Fruit fly (Drosophila melanogaster) whole organism, adult: Measurements from ENCODE around the gene muc.
A peak's percentile ranks its signal among the peaks of the same experiment; 100 is the strongest.

ENCODE experiments used
- CG11617 ChIP-seq: fragments of 200-800 bp; sonication (Bioruptor generic); optimal IDR thresholded peaks from 2 replicates; lab custom pipeline; 2017; ENCODE audit warnings: mild to moderate bottlenecking, missing biosample characterization, missing genetic modification reagents, missing genetic modification characterization
- CG12768 ChIP-seq: fragments of 200-800 bp; sonication (Bioruptor generic); optimal IDR thresholded peaks from 2 replicates; lab custom pipeline; 2017; ENCODE audit warnings: missing biosample characterization, missing genetic modification characterization, mild to moderate bottlenecking, moderate library complexity, missing genetic modification reagents
- CG14711 ChIP-seq: fragments of 200-800 bp; sonication (Bioruptor generic); optimal IDR thresholded peaks from 2 replicates; lab custom pipeline; 2018; ENCODE audit warnings: missing biosample characterization, mild to moderate bottlenecking, missing genetic modification characterization, moderate library complexity
- CG1620 ChIP-seq: fragments of 200-800 bp; sonication (Bioruptor generic); optimal IDR thresholded peaks from 2 replicates; lab custom pipeline; 2016; ENCODE audit warnings: missing biosample characterization, missing genetic modification characterization
- CG33017 ChIP-seq: fragments of 200-800 bp; sonication (Bioruptor generic); optimal IDR thresholded peaks from 2 replicates; lab custom pipeline; 2018; ENCODE audit warnings: missing biosample characterization, mild to moderate bottlenecking, missing genetic modification characterization, moderate library complexity
- CG5204 ChIP-seq: fragments of 200-800 bp; sonication (Bioruptor generic); optimal IDR thresholded peaks from 2 replicates; lab custom pipeline; 2016; ENCODE audit warnings: missing biosample characterization, missing genetic modification characterization
- CG7045 ChIP-seq: fragments of 200-800 bp; sonication (Bioruptor generic); optimal IDR thresholded peaks from 2 replicates; lab custom pipeline; 2017; ENCODE audit warnings: missing biosample characterization, mild to moderate bottlenecking, missing genetic modification characterization
- CG7101 ChIP-seq: fragments of 200-800 bp; sonication (Bioruptor generic); optimal IDR thresholded peaks from 2 replicates; lab custom pipeline; 2018; ENCODE audit warnings: missing biosample characterization, mild to moderate bottlenecking, missing genetic modification characterization, moderate library complexity
- Clk ChIP-seq: fragments of 200-800 bp; sonication (Bioruptor generic); optimal IDR thresholded peaks from 2 replicates; lab custom pipeline; 2017; ENCODE audit warnings: missing biosample characterization, missing genetic modification characterization
- Crg-1 ChIP-seq: fragments of 200-800 bp; sonication (Bioruptor generic); optimal IDR thresholded peaks from 2 replicates; lab custom pipeline; 2016; ENCODE audit warnings: missing biosample characterization, missing genetic modification characterization
- Hr96 ChIP-seq: fragments of 200-800 bp; sonication (Bioruptor generic); optimal IDR thresholded peaks from 2 replicates; lab custom pipeline; 2016; ENCODE audit warnings: missing biosample characterization, missing genetic modification characterization
- Mnt ChIP-seq: fragments of 200-800 bp; sonication (Bioruptor generic); optimal IDR thresholded peaks from 2 replicates; lab custom pipeline; 2016; ENCODE audit warnings: missing biosample characterization, mild to moderate bottlenecking, missing genetic modification characterization
- bab1 ChIP-seq: fragments of 200-800 bp; sonication (Bioruptor generic); optimal IDR thresholded peaks from 3 replicates; lab custom pipeline; 2019; ENCODE audit warnings: missing biosample characterization, mild to moderate bottlenecking, missing genetic modification characterization, moderate library complexity
- cic ChIP-seq: fragments of 200-800 bp; sonication (Bioruptor generic); optimal IDR thresholded peaks from 2 replicates; lab custom pipeline; 2017; ENCODE audit warnings: missing biosample characterization, mild to moderate bottlenecking, missing genetic modification characterization, moderate library complexity
- cnc ChIP-seq, 2 experiments: fragments of >200 bp; optimal IDR thresholded peaks; 2 replicates each; lab custom pipeline; 2017
- kay ChIP-seq: fragments of 200-800 bp; sonication (Bioruptor generic); peaks from one replicate; lab custom pipeline; 2016; ENCODE audit warnings: missing biosample characterization, missing genetic modification characterization, borderline replicate concordance
- ovo ChIP-seq: fragments of 200-800 bp; sonication (Bioruptor generic); optimal IDR thresholded peaks from 2 replicates; lab custom pipeline; 2016; ENCODE audit warnings: missing biosample characterization, missing genetic modification characterization
- pad ChIP-seq: fragments of 200-800 bp; sonication (Bioruptor generic); optimal IDR thresholded peaks from 3 replicates; lab custom pipeline; 2017; ENCODE audit warnings: missing biosample characterization, missing genetic modification characterization, mild to moderate bottlenecking, moderate library complexity, missing genetic modification reagents
- tj ChIP-seq: fragments of 200-800 bp; sonication (Bioruptor generic); optimal IDR thresholded peaks from 3 replicates; lab custom pipeline; 2017; ENCODE audit warnings: missing biosample characterization, mild to moderate bottlenecking, missing genetic modification characterization, moderate library complexity
- toe ChIP-seq: fragments of 200-800 bp; sonication (Bioruptor generic); optimal IDR thresholded peaks from 2 replicates; lab custom pipeline; 2016; ENCODE audit warnings: missing biosample characterization, missing genetic modification characterization

Gene muc

DNA sequence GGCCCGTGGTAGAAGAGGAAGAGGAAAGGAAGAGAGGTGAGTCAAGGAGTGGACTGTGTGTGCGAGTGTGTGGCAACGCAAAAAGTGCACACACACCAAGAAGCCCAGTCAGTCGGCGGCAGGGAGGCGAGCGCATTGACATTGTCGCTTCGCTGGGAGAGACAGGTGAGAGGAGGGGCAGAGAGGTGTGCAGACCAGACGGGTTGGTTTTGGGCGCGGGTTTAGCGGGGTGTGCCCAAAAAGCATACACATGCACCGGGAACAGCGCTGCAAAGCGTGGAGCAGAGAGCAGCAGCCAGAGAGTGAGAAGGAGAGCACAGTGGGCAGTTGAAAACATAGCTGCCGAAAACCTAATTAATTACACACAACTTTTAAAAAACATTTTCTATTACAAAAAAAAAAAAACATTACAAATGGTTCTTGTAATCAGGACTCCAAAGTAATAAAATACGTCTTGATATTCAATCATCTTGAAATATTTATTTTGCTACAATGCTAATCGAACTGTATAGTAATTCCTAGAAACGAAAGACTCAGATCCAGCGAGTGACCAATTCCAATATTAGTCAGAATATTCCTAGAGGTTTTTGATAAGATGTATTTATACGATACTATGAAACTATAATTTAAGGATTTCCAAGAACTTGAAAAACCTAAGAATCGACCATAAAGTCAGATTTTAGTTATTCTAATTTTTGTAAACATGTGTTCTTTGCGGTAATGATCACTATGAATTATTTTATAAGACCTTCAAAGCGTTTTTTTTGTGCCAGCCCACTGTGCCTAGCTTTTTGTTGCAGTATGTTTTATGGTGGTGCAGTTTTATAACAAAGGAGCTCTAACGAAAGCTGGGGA is 4.0 kb upstream of the muc start:
- TF ChIP-seq cic = no peak
- no peak for TF ChIP-seq cnc (optimal IDR thresholded peaks at IDR 0.05; lab: Kevin White, UChicago)
- TF ChIP-seq CG12768 (GFP tag; lab: Kevin White, UChicago) = no peak
- no peak for TF ChIP-seq CG1620
- no peak for TF ChIP-seq ovo (GFP tag; lab: Kevin White, UChicago)
- no peak for TF ChIP-seq CG7045
- peak; percentile 18 for TF ChIP-seq CG7101 (tag; lab: Kevin White, UChicago)
- TF ChIP-seq CG11617 (GFP tag; lab: Kevin White, UChicago) = no peak
- TF ChIP-seq tj = peak; percentile 72
- peak; percentile 37 for TF ChIP-seq CG5204
- no peak for TF ChIP-seq Clk
- no peak for TF ChIP-seq CG33017 (tag; lab: Kevin White, UChicago)
- no peak for TF ChIP-seq Crg-1 (GFP tag; lab: Kevin White, UChicago)
- TF ChIP-seq Hr96 (GFP tag; lab: Kevin White, UChicago) = no peak
- TF ChIP-seq kay (GFP tag; lab: Kevin White, UChicago) = peak; percentile 87
- TF ChIP-seq toe = peak; percentile 1
- no peak for TF ChIP-seq pad (GFP tag; lab: Kevin White, UChicago)
- peak; percentile 35 for TF ChIP-seq Mnt
- no peak for TF ChIP-seq bab1 (GFP tag; lab: Kevin White, UChicago)
- no peak for TF ChIP-seq CG14711

DNA sequence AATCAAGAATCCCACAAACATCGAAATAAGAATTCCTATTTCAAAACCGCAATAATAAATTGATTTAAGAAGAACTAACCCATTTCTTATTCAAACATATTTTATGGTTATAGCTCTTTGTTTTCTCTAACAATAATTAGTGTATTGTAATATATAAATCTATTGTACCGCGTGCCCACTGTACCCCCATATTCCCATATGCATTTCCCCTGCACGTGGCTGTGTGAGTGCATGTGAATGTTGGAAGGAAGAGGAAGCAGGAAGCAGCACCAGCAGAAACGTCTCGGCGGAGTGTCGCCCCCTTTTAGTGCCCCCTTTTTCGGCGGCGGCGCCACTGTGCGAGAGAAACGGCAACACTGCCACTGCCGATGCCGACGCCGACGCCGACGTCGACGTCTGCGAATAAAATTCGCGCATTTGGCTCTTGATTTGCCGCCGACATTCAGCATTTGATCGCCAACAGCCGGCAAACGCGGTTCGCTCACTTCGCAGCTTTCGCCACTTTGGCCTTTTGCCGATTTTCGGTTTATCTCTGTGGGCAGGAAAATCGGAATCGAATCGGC is 3.3 kb upstream of the muc start:
- TF ChIP-seq CG7101 (tag; lab: Kevin White, UChicago) = peak; percentile 66
- peak; percentile 29 for TF ChIP-seq Crg-1 (GFP tag; lab: Kevin White, UChicago)
- TF ChIP-seq CG5204 = no peak
- TF ChIP-seq cnc (optimal IDR thresholded peaks at IDR 0.05; lab: Kevin White, UChicago) = no peak
- TF ChIP-seq Hr96 (GFP tag; lab: Kevin White, UChicago) = peak; percentile 77
- TF ChIP-seq ovo (GFP tag; lab: Kevin White, UChicago) = peak; percentile 56
- peak; percentile 74 for TF ChIP-seq CG14711
- TF ChIP-seq toe = peak; percentile 61
- peak; percentile 65 for TF ChIP-seq tj
- TF ChIP-seq Mnt = peak; percentile 83
- peak; percentile 32 for TF ChIP-seq CG1620
- peak; percentile 78 for TF ChIP-seq cic
- TF ChIP-seq CG7045 = peak; percentile 68
- no peak for TF ChIP-seq kay (GFP tag; lab: Kevin White, UChicago)
- peak; percentile 41 for TF ChIP-seq CG11617 (GFP tag; lab: Kevin White, UChicago)
- peak; percentile 71 for TF ChIP-seq bab1 (GFP tag; lab: Kevin White, UChicago)
- peak; percentile 72 for TF ChIP-seq CG12768 (GFP tag; lab: Kevin White, UChicago)
- peak; percentile 23 for TF ChIP-seq CG33017 (tag; lab: Kevin White, UChicago)
- TF ChIP-seq Clk = peak; percentile 34
- TF ChIP-seq pad (GFP tag; lab: Kevin White, UChicago) = peak; percentile 100

DNA sequence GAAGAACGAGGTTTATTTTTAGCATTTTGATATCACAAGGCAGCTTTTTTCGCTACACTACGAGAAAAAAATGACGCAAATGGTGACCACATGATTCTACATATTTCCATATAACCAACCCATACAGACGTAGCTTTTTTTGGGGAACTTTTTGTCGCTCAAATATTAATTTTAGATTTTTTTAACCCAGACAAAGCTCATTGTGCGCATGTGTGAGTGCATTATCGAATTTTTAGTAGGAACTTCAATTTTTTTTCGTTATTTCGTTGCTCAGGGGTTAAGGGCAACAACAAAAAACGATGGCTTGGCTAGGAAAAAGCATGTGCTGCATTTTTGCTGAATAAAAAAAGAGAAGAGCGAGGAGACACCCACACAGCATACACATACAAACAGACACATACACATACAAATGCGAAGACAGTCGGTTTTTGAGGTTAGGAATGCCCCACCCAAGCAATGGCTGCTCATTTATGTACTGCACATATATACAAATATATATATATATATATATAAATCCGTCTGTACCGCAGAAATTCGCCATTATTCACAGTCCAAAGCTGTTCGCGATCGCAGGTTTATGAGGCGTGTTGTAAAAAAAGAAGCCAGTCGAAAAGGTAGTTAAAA is 2.3 kb upstream of the muc start:
- no peak for TF ChIP-seq cnc (optimal IDR thresholded peaks at IDR 0.05; lab: Kevin White, UChicago)
- TF ChIP-seq tj = peak; percentile 89

DNA sequence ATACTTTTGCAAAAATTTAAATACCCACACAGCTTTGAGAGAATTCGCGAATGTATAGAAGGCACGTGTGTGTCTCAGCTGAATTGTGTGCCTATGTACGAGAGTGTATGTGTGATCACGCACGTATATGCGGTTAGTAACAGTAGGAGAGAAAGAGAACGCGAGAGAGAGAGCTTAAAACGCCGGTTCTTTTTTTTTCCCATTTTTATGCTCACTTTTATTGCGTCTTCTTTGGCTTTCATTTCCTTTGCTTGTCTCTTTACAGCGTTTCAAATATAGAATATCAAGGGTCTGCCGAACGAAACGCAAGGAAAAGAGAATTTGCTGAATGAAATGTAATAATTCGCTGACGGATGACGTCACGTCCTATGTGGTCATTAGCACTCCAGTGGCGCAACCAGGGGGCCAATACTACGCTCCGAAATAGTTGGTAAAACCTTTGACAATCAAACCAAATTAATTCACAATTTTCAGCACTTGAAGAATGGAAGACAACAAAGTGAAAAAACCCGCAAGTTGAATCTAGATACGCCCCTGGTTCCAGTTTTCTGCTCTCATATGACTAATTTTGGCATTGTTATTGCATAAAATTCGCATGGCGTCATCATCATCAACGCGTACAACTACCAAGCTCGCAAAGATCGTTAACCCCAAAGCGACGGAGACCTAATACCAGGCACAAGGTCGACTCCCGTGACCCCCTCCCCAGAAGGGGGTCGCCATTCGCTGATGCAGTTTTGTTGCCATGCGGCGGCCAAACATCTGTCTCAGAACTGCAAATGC is 1.6 kb upstream of the muc start:
- TF ChIP-seq tj = peak; percentile 59
- TF ChIP-seq CG7101 (tag; lab: Kevin White, UChicago) = peak; percentile 90
- TF ChIP-seq Hr96 (GFP tag; lab: Kevin White, UChicago) = peak; percentile 9
- peak; percentile 74 for TF ChIP-seq CG7045
- TF ChIP-seq CG14711 = peak; percentile 86
- TF ChIP-seq bab1 (GFP tag; lab: Kevin White, UChicago) = peak; percentile 84
- TF ChIP-seq Clk = peak; percentile 10
- TF ChIP-seq toe = no peak
- TF ChIP-seq cnc (optimal IDR thresholded peaks at IDR 0.05; lab: Kevin White, UChicago) = no peak
- no peak for TF ChIP-seq CG5204
- peak; percentile 94 for TF ChIP-seq kay (GFP tag; lab: Kevin White, UChicago)
- no peak for TF ChIP-seq ovo (GFP tag; lab: Kevin White, UChicago)
- TF ChIP-seq pad (GFP tag; lab: Kevin White, UChicago) = peak; percentile 22
- TF ChIP-seq CG11617 (GFP tag; lab: Kevin White, UChicago) = peak; percentile 72
- TF ChIP-seq Crg-1 (GFP tag; lab: Kevin White, UChicago) = peak; percentile 59
- TF ChIP-seq CG1620 = peak; percentile 51
- peak; percentile 59 for TF ChIP-seq cic
- peak; percentile 87 for TF ChIP-seq CG12768 (GFP tag; lab: Kevin White, UChicago)
- TF ChIP-seq CG33017 (tag; lab: Kevin White, UChicago) = peak; percentile 89
- no peak for TF ChIP-seq Mnt

DNA sequence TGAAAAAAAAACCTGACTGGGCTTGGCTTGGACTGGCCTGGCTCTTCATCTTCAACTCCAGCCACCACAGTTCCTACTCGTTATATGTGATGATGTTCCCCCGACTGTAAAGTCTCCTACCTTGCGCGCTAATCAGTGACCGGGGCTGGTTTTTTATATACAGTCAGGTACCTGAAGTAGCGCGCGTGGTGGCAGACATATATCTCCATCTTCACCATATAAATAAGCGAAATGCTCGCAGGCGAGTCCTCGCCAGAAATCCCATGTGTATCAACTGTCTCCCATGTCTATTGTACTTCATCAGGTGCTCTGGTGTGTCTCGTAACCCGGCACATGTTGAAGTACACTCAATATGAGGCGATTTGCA is 993 bp upstream of the muc start:
- TF ChIP-seq cnc (optimal IDR thresholded peaks at IDR 0.05; lab: Kevin White, UChicago) = no peak
